Fruit fly (Drosophila melanogaster): ENCODE data around the gene CG31441.

CG31441 gene

DNA sequence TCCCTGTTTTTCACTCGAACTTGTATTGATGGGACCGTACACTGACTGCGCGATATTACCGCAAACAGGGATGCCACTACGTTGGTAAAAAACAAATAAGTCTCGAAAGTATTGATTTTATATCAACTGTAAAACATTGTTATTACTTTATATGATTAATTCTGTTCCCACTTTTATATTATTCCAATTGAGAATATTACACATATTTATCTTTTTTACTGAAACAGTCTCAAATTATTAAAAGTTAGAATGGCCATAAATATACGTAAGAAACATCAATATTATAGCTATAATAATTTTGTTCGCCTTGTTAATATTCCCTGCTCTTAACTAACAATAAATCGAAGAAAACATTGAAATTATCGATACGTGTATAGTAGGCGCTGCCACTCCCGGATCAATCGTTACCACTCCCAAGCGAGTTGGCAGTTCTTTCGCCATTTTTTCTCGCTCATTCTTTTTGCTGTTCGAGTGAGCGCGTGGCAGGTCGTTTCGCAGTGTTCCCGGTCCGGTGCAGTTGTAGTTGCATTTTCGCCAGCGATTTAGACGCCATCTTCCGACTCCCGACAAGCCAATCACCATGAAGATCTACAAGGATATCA is 26.2 kb upstream of the CG31441 start, which contains the start of the genes SdhC and Tctp (continued):
- TF ChIP-seq CG18764 (GFP tag; optimal IDR thresholded peaks at IDR 0.05) (peak; percentile 2), otp (GFP tag; IDR thresholded peaks at IDR 0.05) (no peak), CG11696 (GFP tag; IDR thresholded peaks at IDR 0.05) (no peak), CG18262 (tag; optimal IDR thresholded peaks at IDR 0.05) (peak; percentile 62), CG4617 (GFP tag; optimal IDR thresholded peaks at IDR 0.05; ENCODE audit: borderline replicate concordance) (peak; percentile 38), CG10654 (GFP tag; optimal IDR thresholded peaks at IDR 0.05) (peak; percentile 15), Bgb (GFP tag; IDR thresholded peaks at IDR 0.05; ENCODE audit: partially characterized antibody) (peak; percentile 66), Ets97D (GFP tag; optimal IDR thresholded peaks at IDR 0.05) (peak; percentile 87), CG15601 (tag; optimal IDR thresholded peaks at IDR 0.05) (peak; percentile 62), MBD-R2 (GFP tag; IDR thresholded peaks at IDR 0.05) (0 out of 2 replicates have a peak, but pooled peaks have one; percentile 25), CG43689 (GFP tag; IDR thresholded peaks at IDR 0.05) (no peak), CG13775 (GFP tag; optimal IDR thresholded peaks at IDR 0.05) (peak; percentile 53), sisA (GFP tag; IDR thresholded peaks at IDR 0.05) (no peak), NC2α (GFP tag; optimal IDR thresholded peaks at IDR 0.05) (no peak), ems (GFP tag; optimal IDR thresholded peaks at IDR 0.05) (no peak), E2f2 (GFP tag; IDR thresholded peaks at IDR 0.05) (0 out of 2 replicates have a peak, but pooled peaks have one; percentile 18), CG17568 (GFP tag; optimal IDR thresholded peaks at IDR 0.05) (no peak), peb (GFP tag; IDR thresholded peaks at IDR 0.05) (0 out of 2 replicates have a peak, but pooled peaks have one; percentile 7), p53 (GFP tag; optimal IDR thresholded peaks at IDR 0.05) (no peak), org-1 (GFP tag; optimal IDR thresholded peaks at IDR 0.05) (no peak), Dp (GFP tag; optimal IDR thresholded peaks at IDR 0.05) (peak; percentile 30), Dll (GFP tag; IDR thresholded peaks at IDR 0.05; ENCODE audit: partially characterized antibody) (peak; percentile 61; the same call in 3 of the 4 replicates), grau (tag; optimal IDR thresholded peaks at IDR 0.05) (peak; percentile 61), onecut (GFP tag; IDR thresholded peaks at IDR 0.05) (peak; percentile 70), ATbp (GFP tag; optimal IDR thresholded peaks at IDR 0.05) (no peak), CG12659 (GFP tag; optimal IDR thresholded peaks at IDR 0.05) (peak; percentile 83), CG11093 (GFP tag; IDR thresholded peaks at IDR 0.05) (no peak), Spps (tag; optimal IDR thresholded peaks at IDR 0.05) (no peak), CG3847 (GFP tag; IDR thresholded peaks at IDR 0.05) (peak; percentile 28; the same call in 1 of the 2 replicates), lmd (GFP tag; IDR thresholded peaks at IDR 0.05) (no peak), CG10366 (GFP tag; IDR thresholded peaks at IDR 0.05) (no peak), Usf (GFP tag; optimal IDR thresholded peaks at IDR 0.05) (no peak), CG4854 (GFP tag; optimal IDR thresholded peaks at IDR 0.05) (no peak), CG10267 (tag; optimal IDR thresholded peaks at IDR 0.05) (peak; percentile 76), CG12744 (GFP tag; optimal IDR thresholded peaks at IDR 0.05) (no peak), CG6654 (GFP tag; optimal IDR thresholded peaks at IDR 0.05) (no peak), az2 (GFP tag; optimal IDR thresholded peaks at IDR 0.05) (peak; percentile 46), CG14860 (GFP tag; IDR thresholded peaks at IDR 0.05; ENCODE audit: partially characterized antibody) (no peak), HLHmδ (GFP tag; optimal IDR thresholded peaks at IDR 0.05) (peak; percentile 51), stc (GFP tag; IDR thresholded peaks at IDR 0.05) (no peak), gro (GFP tag; optimal IDR thresholded peaks at IDR 0.05) (no peak), dimm (GFP tag; IDR thresholded peaks at IDR 0.05) (no peak), unc-4 (GFP tag; IDR thresholded peaks at IDR 0.05; ENCODE audit: partially characterized antibody) (0 out of 2 replicates have a peak, but pooled peaks have one; percentile 51), Atf3 (GFP tag; optimal IDR thresholded peaks at IDR 0.05) (no peak), CG11247 (GFP tag; IDR thresholded peaks at IDR 0.05) (no peak), CG16815 (GFP tag; optimal IDR thresholded peaks at IDR 0.05) (no peak), CG13287 (GFP tag; IDR thresholded peaks at IDR 0.05; ENCODE audit: partially characterized antibody) (peak; percentile 63), CG4328 (GFP tag; optimal IDR thresholded peaks at IDR 0.05) (peak; percentile 30), trem (tag; optimal IDR thresholded peaks at IDR 0.05) (peak; percentile 100), knrl (GFP tag; IDR thresholded peaks at IDR 0.05; ENCODE audit: partially characterized antibody) (peak; percentile 48; the same call in 2 of the 3 replicates)

All from whole organism, embryonic.